Worm (Caenorhabditis elegans) whole organism, early embryonic: Measurements from ENCODE around the gene fbxb-24.

Experiments used
- F13C5.2 ChIP-seq: sonication (generic microtip); optimal IDR thresholded peaks from 2 replicates; lab custom pipeline; 2017; ENCODE audit warnings: mild to moderate bottlenecking, missing genetic modification characterization, inconsistent platforms, missing compliant biosample characterization
- ceh-13 ChIP-seq: fragments of 200-800 bp; sonication (Bioruptor generic); optimal IDR thresholded peaks from 2 replicates; lab custom pipeline; 2018; ENCODE audit warnings: mild to moderate bottlenecking, missing genetic modification characterization, missing compliant biosample characterization
- hnd-1 ChIP-seq: sonication (generic microtip); optimal IDR thresholded peaks from 2 replicates; lab custom pipeline; 2016; ENCODE audit warnings: missing genetic modification characterization, missing compliant biosample characterization
- pes-1 ChIP-seq: fragments of 200-800 bp; sonication (Bioruptor generic); IDR thresholded peaks from 2 replicates; pipeline ENCODE4 v1.3.6; 2022; ENCODE audit warnings: missing genetic modification reagents, missing genetic modification characterization, missing compliant biosample characterization
- scrt-1 ChIP-seq: fragments of 200-800 bp; sonication (Bioruptor generic); IDR thresholded peaks from 2 replicates; pipeline ENCODE4 v1.3.6; 2022; ENCODE audit warnings: missing genetic modification characterization, missing compliant biosample characterization
- sea-1 ChIP-seq: fragments of 200-800 bp; sonication (Bioruptor generic); conservative IDR thresholded peaks from 2 replicates; pipeline ENCODE4 v1.3.6; 2022; ENCODE audit warnings: missing genetic modification characterization, missing compliant biosample characterization
- tbx-37 ChIP-seq: fragments of 200-800 bp; sonication (Bioruptor generic); conservative IDR thresholded peaks from 2 replicates; pipeline ENCODE4 v1.3.6; 2022; ENCODE audit warnings: missing genetic modification reagents, missing genetic modification characterization, missing compliant biosample characterization

fbxb-24 gene

DNA sequence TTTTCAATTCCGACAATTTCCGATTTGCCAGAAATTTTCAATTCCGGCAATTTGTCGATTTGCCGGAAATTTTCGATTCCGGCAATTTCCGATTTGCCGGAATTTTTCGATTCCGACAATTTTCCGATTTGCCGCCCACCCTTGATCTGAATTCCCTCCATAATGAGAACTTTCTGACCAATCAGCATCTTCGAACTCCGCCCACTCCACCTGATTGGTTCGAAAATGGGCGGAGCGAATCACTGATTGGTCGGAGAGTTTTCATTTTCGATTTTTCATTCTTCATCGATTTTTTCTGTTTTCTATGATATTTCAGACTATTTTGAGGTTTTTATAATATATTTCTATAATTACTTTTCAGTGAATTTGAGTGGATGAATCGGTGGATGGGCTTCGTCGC, 45.4 kb downstream of the fbxb-24 start:
- no peak for TF ChIP-seq sea-1
- TF ChIP-seq scrt-1: no peak
- TF ChIP-seq F13C5.2: no peak
- TF ChIP-seq pes-1 (GFP tag; lab: Robert Waterston, UW): no peak
- TF ChIP-seq hnd-1 (tag; lab: Kevin White, UChicago): no peak
- no peak for TF ChIP-seq ceh-13 (GFP tag; lab: Kevin White, UChicago)
- no peak for TF ChIP-seq tbx-37 (GFP tag; lab: Robert Waterston, UW)
